Fruit fly (Drosophila melanogaster): Measurements from ENCODE around the gene CG3557.

CG3557 gene

dm6 chr2L:2426444-2427188 is 41.0 kb upstream of the CG3557 start:
- TF ChIP-seq nmo (GFP tag; optimal IDR thresholded peaks at IDR 0.05), result peak; percentile 58
- peak; percentile 90 for TF ChIP-seq Drgx (GFP tag; IDR thresholded peaks at IDR 0.05)
- TF ChIP-seq CG12942 (GFP tag; optimal IDR thresholded peaks at IDR 0.05), result peak; percentile 52
- peak; percentile 45; the same call in 1 of the 2 replicates for TF ChIP-seq CG1024 (GFP tag; IDR thresholded peaks at IDR 0.05)
- no peak for TF ChIP-seq B-H2 (GFP tag; optimal IDR thresholded peaks at IDR 0.05)
- peak; percentile 26 for TF ChIP-seq Chrac-16 (GFP tag; optimal IDR thresholded peaks at IDR 0.05)
- no peak for TF ChIP-seq CG15696 (tag; optimal IDR thresholded peaks at IDR 0.05)
- peak; percentile 5 for TF ChIP-seq CG10267 (tag; optimal IDR thresholded peaks at IDR 0.05)
- TF ChIP-seq CG2712 (tag; optimal IDR thresholded peaks at IDR 0.05), result peak; percentile 58
- peak; percentile 35 for TF ChIP-seq CG8944 (GFP tag; optimal IDR thresholded peaks at IDR 0.05)
- TF ChIP-seq ap (GFP tag; IDR thresholded peaks at IDR 0.05), result 0 out of 2 replicates have a peak, but pooled peaks have one; percentile 18
- TF ChIP-seq Rx (GFP tag; IDR thresholded peaks at IDR 0.05), result peak; percentile 55
- TF ChIP-seq pros (GFP tag; optimal IDR thresholded peaks at IDR 0.05), result no peak
- peak; percentile 18 for TF ChIP-seq zfh2 (GFP tag; optimal IDR thresholded peaks at IDR 0.05)
- peak; percentile 38; the same call in 1 of the 2 replicates for TF ChIP-seq CG6689 (GFP tag; IDR thresholded peaks at IDR 0.05)
- TF ChIP-seq CG9817 (tag; optimal IDR thresholded peaks at IDR 0.05), result peak; percentile 47
- TF ChIP-seq usp (GFP tag; optimal IDR thresholded peaks at IDR 0.05), result no peak
- peak; percentile 49 for TF ChIP-seq CG13424 (tag; optimal IDR thresholded peaks at IDR 0.05)
- no peak for TF ChIP-seq z (GFP tag; IDR thresholded peaks at IDR 0.05)
- no peak for TF ChIP-seq CG8765 (GFP tag; IDR thresholded peaks at IDR 0.05)
- TF ChIP-seq Atf3 (GFP tag; optimal IDR thresholded peaks at IDR 0.05), result peak; percentile 38
- no peak for TF ChIP-seq crp (GFP tag; optimal IDR thresholded peaks at IDR 0.05)
- TF ChIP-seq CG4424 (GFP tag; optimal IDR thresholded peaks at IDR 0.05), result peak; percentile 38
- TF ChIP-seq lilli (GFP tag; optimal IDR thresholded peaks at IDR 0.05), result peak; percentile 56
- peak; percentile 7 for TF ChIP-seq repo (GFP tag; optimal IDR thresholded peaks at IDR 0.05)
- TF ChIP-seq phol (tag; optimal IDR thresholded peaks at IDR 0.05), result peak; percentile 69
- peak; percentile 24 for TF ChIP-seq tio (GFP tag; optimal IDR thresholded peaks at IDR 0.05)
- TF ChIP-seq fru (optimal IDR thresholded peaks at IDR 0.05), result no peak
- TF ChIP-seq Hey (tag; optimal IDR thresholded peaks at IDR 0.05), result no peak
- TF ChIP-seq ttk (GFP tag; IDR thresholded peaks at IDR 0.05), result peak; percentile 69
- no peak for TF ChIP-seq CG6791 (GFP tag; IDR thresholded peaks at IDR 0.05; ENCODE audit: partially characterized antibody)
- peak; percentile 75 for TF ChIP-seq CG17359 (tag; optimal IDR thresholded peaks at IDR 0.05)
- peak; percentile 5 for TF ChIP-seq CG8290 (GFP tag; optimal IDR thresholded peaks at IDR 0.05)
- TF ChIP-seq CG8290 (tag; optimal IDR thresholded peaks at IDR 0.05), result no peak
- no peak for TF ChIP-seq gro (GFP tag; optimal IDR thresholded peaks at IDR 0.05)
- peak; percentile 57 for TF ChIP-seq grau (tag; optimal IDR thresholded peaks at IDR 0.05)
- peak; percentile 56 for TF ChIP-seq Hsf (GFP tag; optimal IDR thresholded peaks at IDR 0.05)
- TF ChIP-seq nom (GFP tag; optimal IDR thresholded peaks at IDR 0.05), result peak; percentile 33
- peak; percentile 59; the same call in 1 of the 3 replicates for TF ChIP-seq CG11695 (GFP tag; IDR thresholded peaks at IDR 0.05)
- no peak for TF ChIP-seq CG4617 (GFP tag; optimal IDR thresholded peaks at IDR 0.05; ENCODE audit: borderline replicate concordance)
- TF ChIP-seq CG2120 (GFP tag; optimal IDR thresholded peaks at IDR 0.05), result peak; percentile 38
- peak; percentile 29; the same call in 1 of the 2 replicates for TF ChIP-seq CG3847 (GFP tag; IDR thresholded peaks at IDR 0.05)
- peak; percentile 14 for TF ChIP-seq CG14710 (tag; optimal IDR thresholded peaks at IDR 0.05)
- TF ChIP-seq ind (GFP tag; optimal IDR thresholded peaks at IDR 0.05), result peak; percentile 65
- TF ChIP-seq Blimp-1 (GFP tag; optimal IDR thresholded peaks at IDR 0.05), result peak; percentile 70
- TF ChIP-seq CG18599 (GFP tag; optimal IDR thresholded peaks at IDR 0.05), result peak; percentile 42
- TF ChIP-seq Gug (GFP tag; IDR thresholded peaks at IDR 0.05), result peak; percentile 39; the same call in 1 of the 4 replicates
- peak; percentile 22 for TF ChIP-seq CG12236 (GFP tag; optimal IDR thresholded peaks at IDR 0.05)
- peak; percentile 62 for TF ChIP-seq CG2678 (tag; optimal IDR thresholded peaks at IDR 0.05)
- TF ChIP-seq Atf6 (GFP tag; IDR thresholded peaks at IDR 0.05), result peak; percentile 39; the same call in 1 of the 2 replicates

All from whole organism, embryonic.